Worm (Caenorhabditis elegans) whole organism, mixed stage, embryonic: ENCODE results near the gene rpl-28.

Experiments
- M03D4.4 ChIP-seq: sonication (generic microtip); optimal IDR thresholded peaks from 2 replicates; lab custom pipeline; 2017; ENCODE audit warnings: mild to moderate bottlenecking, missing genetic modification characterization, missing compliant biosample characterization
- bed-3 ChIP-seq: fragments of 200-800 bp; sonication (Bioruptor generic); optimal IDR thresholded peaks from 3 replicates; lab custom pipeline; 2018; ENCODE audit warnings: mild to moderate bottlenecking, missing genetic modification characterization, moderate library complexity, missing compliant biosample characterization
- blmp-1 ChIP-seq: fragments of 150-350 bp; optimal IDR thresholded peaks from 2 replicates; lab custom pipeline; 2014; ENCODE audit warnings: missing biosample characterization, missing genetic modification characterization
- ceh-39 ChIP-seq: fragments of 150-350 bp; optimal IDR thresholded peaks from 2 replicates; lab custom pipeline; 2014; ENCODE audit warnings: missing biosample characterization, missing genetic modification characterization
- ceh-43 ChIP-seq: fragments of 200-800 bp; sonication (Bioruptor generic); optimal IDR thresholded peaks from 2 replicates; lab custom pipeline; 2018; ENCODE audit warnings: mild to moderate bottlenecking, missing genetic modification characterization, moderate library complexity, missing compliant biosample characterization
- drap-1 ChIP-seq: fragments of 200-800 bp; sonication (Bioruptor generic); optimal IDR thresholded peaks from 3 replicates; lab custom pipeline; 2018; ENCODE audit warnings: mild to moderate bottlenecking, missing genetic modification characterization, missing compliant biosample characterization
- elt-1 ChIP-seq: sonication (generic microtip); optimal IDR thresholded peaks from 2 replicates; lab custom pipeline; 2017; ENCODE audit warnings: missing genetic modification characterization, mild to moderate bottlenecking, missing compliant biosample characterization, antibody characterized with exemption, moderate library complexity, borderline replicate concordance; ENCODE audit not compliant: insufficient read depth
- flh-1 ChIP-seq: fragments of 200-800 bp; sonication (Bioruptor generic); optimal IDR thresholded peaks from 2 replicates; lab custom pipeline; 2018; ENCODE audit warnings: mild to moderate bottlenecking, missing genetic modification characterization, moderate library complexity, missing compliant biosample characterization
- hlh-1 ChIP-seq: fragments of 150-350 bp; optimal IDR thresholded peaks from 2 replicates; lab custom pipeline; 2014; ENCODE audit warnings: missing biosample characterization, missing genetic modification reagents, missing genetic modification characterization
- lin-13 ChIP-seq: fragments of 150-350 bp; optimal IDR thresholded peaks from 2 replicates; lab custom pipeline; 2014; ENCODE audit warnings: missing biosample characterization, missing genetic modification characterization
- lin-32 ChIP-seq: fragments of 200-800 bp; sonication (Bioruptor generic); optimal IDR thresholded peaks from 2 replicates; lab custom pipeline; 2018; ENCODE audit warnings: mild to moderate bottlenecking, missing genetic modification characterization, missing compliant biosample characterization
- lsy-2 ChIP-seq: fragments of 150-350 bp; optimal IDR thresholded peaks from 2 replicates; lab custom pipeline; 2014; ENCODE audit warnings: missing biosample characterization, missing genetic modification characterization
- mab-5 ChIP-seq: fragments of 150-350 bp; optimal IDR thresholded peaks from 2 replicates; lab custom pipeline; 2014; ENCODE audit warnings: missing biosample characterization, missing genetic modification characterization
- mep-1 ChIP-seq: fragments of 150-350 bp; optimal IDR thresholded peaks from 2 replicates; lab custom pipeline; 2017; ENCODE audit warnings: missing biosample characterization, missing genetic modification reagents, missing genetic modification characterization, inconsistent platforms
- mls-2 ChIP-seq: sonication (generic microtip); optimal IDR thresholded peaks from 2 replicates; lab custom pipeline; 2016; ENCODE audit warnings: mild to moderate bottlenecking, missing genetic modification characterization, moderate library complexity, missing compliant biosample characterization
- nhr-12 ChIP-seq: fragments of 150-350 bp; optimal IDR thresholded peaks from 2 replicates; lab custom pipeline; 2014; ENCODE audit warnings: missing biosample characterization, missing genetic modification characterization
- nhr-2 ChIP-seq: fragments of 150-350 bp; optimal IDR thresholded peaks from 2 replicates; lab custom pipeline; 2014; ENCODE audit warnings: missing biosample characterization, missing genetic modification characterization
- nhr-237 ChIP-seq: fragments of 150-350 bp; optimal IDR thresholded peaks from 2 replicates; lab custom pipeline; 2014; ENCODE audit warnings: missing biosample characterization, missing genetic modification characterization
- nhr-28 ChIP-seq: fragments of 150-350 bp; optimal IDR thresholded peaks from 2 replicates; lab custom pipeline; 2014; ENCODE audit warnings: missing biosample characterization, missing genetic modification characterization
- nhr-76 ChIP-seq: sonication (generic microtip); optimal IDR thresholded peaks from 2 replicates; lab custom pipeline; 2017; ENCODE audit warnings: missing biosample characterization, missing genetic modification characterization
- sem-2 ChIP-seq: fragments of 200-800 bp; sonication (Bioruptor generic); optimal IDR thresholded peaks from 2 replicates; lab custom pipeline; 2018; ENCODE audit warnings: mild to moderate bottlenecking, missing genetic modification characterization, missing compliant biosample characterization
- snpc-4 ChIP-seq: fragments of 150-350 bp; optimal IDR thresholded peaks from 2 replicates; lab custom pipeline; 2014; ENCODE audit warnings: missing biosample characterization, missing genetic modification characterization
- sptf-1 ChIP-seq: sonication (generic microtip); optimal IDR thresholded peaks from 2 replicates; lab custom pipeline; 2017; ENCODE audit warnings: mild to moderate bottlenecking, missing genetic modification characterization, moderate library complexity, missing compliant biosample characterization
- tbx-8 ChIP-seq: fragments of 200-800 bp; sonication (Bioruptor generic); optimal IDR thresholded peaks from 2 replicates; lab custom pipeline; 2018; ENCODE audit warnings: mild to moderate bottlenecking, missing genetic modification characterization, moderate library complexity, missing compliant biosample characterization
- unc-120 ChIP-seq: sonication (generic microtip); optimal IDR thresholded peaks from 2 replicates; lab custom pipeline; 2017; ENCODE audit warnings: missing genetic modification characterization, missing compliant biosample characterization; ENCODE audit not compliant: poor library complexity, severe bottlenecking
- unc-39 ChIP-seq: fragments of 150-350 bp; optimal IDR thresholded peaks from 2 replicates; lab custom pipeline; 2014; ENCODE audit warnings: missing biosample characterization, missing genetic modification characterization
- unc-62 ChIP-seq: fragments of 150-350 bp; optimal IDR thresholded peaks from 2 replicates; lab custom pipeline; 2014; ENCODE audit warnings: missing biosample characterization, missing genetic modification reagents, missing genetic modification characterization
- zip-8 ChIP-seq: fragments of 150-350 bp; optimal IDR thresholded peaks from 2 replicates; lab custom pipeline; 2014; ENCODE audit warnings: missing biosample characterization, missing genetic modification characterization
- ztf-11 ChIP-seq: fragments of 150-350 bp; optimal IDR thresholded peaks from 2 replicates; lab custom pipeline; 2014; ENCODE audit warnings: missing biosample characterization, missing genetic modification characterization

Gene rpl-28

DNA sequence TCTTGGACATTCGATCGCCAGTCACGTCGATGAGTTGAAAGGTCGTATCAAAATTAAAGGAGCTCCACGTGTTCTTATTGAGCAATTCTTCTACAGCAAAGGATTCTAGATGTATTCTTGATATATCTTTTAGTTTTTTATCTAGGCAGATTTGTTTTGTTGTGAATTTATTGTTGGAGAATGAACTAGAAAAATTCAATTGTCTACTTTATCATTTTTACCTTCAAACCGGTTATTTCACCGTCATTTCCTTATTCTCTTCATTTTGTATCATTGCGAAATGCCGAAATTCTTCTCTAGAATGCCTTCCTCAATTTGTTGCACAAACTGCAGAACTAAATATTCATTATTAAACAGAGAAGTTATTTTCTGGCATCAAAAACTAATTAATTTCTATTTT is 1.3 kb upstream of the rpl-28 start, which contains the start of gene R11D1.10:
Gene R11D1.10, plus strand, starts transcription at position 301 of the 400 bp plus-strand sequence.
- TF ChIP-seq unc-39 (tag; lab: Kevin White, UChicago) (no peak), snpc-4 (tag; lab: Kevin White, UChicago) (no peak), tbx-8 (GFP tag; lab: Kevin White, UChicago) (no peak), zip-8 (tag; lab: Kevin White, UChicago) (no peak), nhr-2 (tag; lab: Kevin White, UChicago) (no peak), bed-3 (GFP tag; lab: Kevin White, UChicago) (no peak), ceh-39 (tag; lab: Kevin White, UChicago) (no peak), drap-1 (no peak), lin-13 (tag; lab: Kevin White, UChicago) (no peak), lin-32 (no peak), M03D4.4 (tag; lab: Kevin White, UChicago) (no peak), nhr-12 (tag; lab: Kevin White, UChicago) (no peak), nhr-237 (no peak), mls-2 (tag; lab: Kevin White, UChicago) (no peak), flh-1 (GFP tag; lab: Kevin White, UChicago) (no peak)

ce11 chrV:12727104-12727637 is 741 bp downstream of the rpl-28 start, which contains the start of gene R11D1.13:
R11D1.13 (plus strand) TSS chrV:12727154.
- no peak for TF ChIP-seq lsy-2 (tag; lab: Kevin White, UChicago)
- no peak for TF ChIP-seq drap-1
- no peak for TF ChIP-seq hlh-1 (tag; lab: Kevin White, UChicago)
- TF ChIP-seq sem-2 (GFP tag; lab: Kevin White, UChicago): no peak
- TF ChIP-seq M03D4.4 (tag; lab: Kevin White, UChicago): no peak
- no peak for TF ChIP-seq tbx-8 (GFP tag; lab: Kevin White, UChicago)
- no peak for TF ChIP-seq ceh-39 (tag; lab: Kevin White, UChicago)
- TF ChIP-seq unc-39 (tag; lab: Kevin White, UChicago): no peak
- no peak for TF ChIP-seq unc-62

DNA sequence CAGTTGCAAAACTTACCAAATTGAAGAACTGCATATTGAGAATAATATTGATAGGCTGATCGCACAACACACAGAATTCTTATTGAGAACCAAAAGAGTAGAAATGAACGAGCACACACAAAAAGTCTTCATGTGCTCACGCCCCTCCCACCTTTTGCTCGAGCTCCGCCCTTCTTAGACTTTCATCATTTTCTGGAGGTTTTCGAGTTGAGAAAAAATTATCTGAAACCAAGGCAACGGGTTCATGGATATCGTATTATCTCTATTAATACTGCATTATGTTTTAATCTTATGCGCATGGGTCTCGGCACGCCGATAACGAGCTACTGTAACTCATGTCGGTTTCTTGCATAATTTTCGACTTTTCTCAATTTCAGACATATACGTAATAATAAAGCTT is 2.0 kb downstream of the rpl-28 start, which contains the start of gene R11D1.12:
Gene R11D1.12, minus strand, starts transcription at position 101 of the 400 bp plus-strand sequence.
- TF ChIP-seq unc-62 (no peak), flh-1 (GFP tag; lab: Kevin White, UChicago) (no peak), elt-1 (tag; lab: Kevin White, UChicago) (no peak), nhr-12 (tag; lab: Kevin White, UChicago) (no peak), M03D4.4 (tag; lab: Kevin White, UChicago) (no peak), bed-3 (GFP tag; lab: Kevin White, UChicago) (no peak), sem-2 (GFP tag; lab: Kevin White, UChicago) (no peak), sptf-1 (tag; lab: Kevin White, UChicago) (no peak), drap-1 (no peak), nhr-28 (tag; lab: Kevin White, UChicago) (no peak), mab-5 (no peak), blmp-1 (tag; lab: Kevin White, UChicago) (no peak), unc-120 (tag; lab: Kevin White, UChicago) (no peak), mls-2 (tag; lab: Kevin White, UChicago) (no peak), ceh-43 (GFP tag; lab: Kevin White, UChicago) (no peak), zip-8 (tag; lab: Kevin White, UChicago) (no peak), ceh-39 (tag; lab: Kevin White, UChicago) (no peak), tbx-8 (GFP tag; lab: Kevin White, UChicago) (no peak), nhr-76 (no peak)

- no peak for TF ChIP-seq M03D4.4 (tag; lab: Kevin White, UChicago)
- no peak for TF ChIP-seq tbx-8 (GFP tag; lab: Kevin White, UChicago)
- TF ChIP-seq ztf-11 (tag; lab: Kevin White, UChicago): no peak
- TF ChIP-seq mep-1 (tag; lab: Kevin White, UChicago): no peak
- TF ChIP-seq unc-62: no peak
- no peak for TF ChIP-seq nhr-12 (tag; lab: Kevin White, UChicago)
- no peak for TF ChIP-seq mls-2 (tag; lab: Kevin White, UChicago)
- TF ChIP-seq unc-39 (tag; lab: Kevin White, UChicago): no peak
- TF ChIP-seq, all 35 proteins: peak for 0
Measured at ce11 chrV:12719713-12720112, 8.2 kb downstream of the rpl-28 start, which contains the start of gene R11D1.7. R11D1.7 (plus strand) TSS chrV:12720013.

DNA sequence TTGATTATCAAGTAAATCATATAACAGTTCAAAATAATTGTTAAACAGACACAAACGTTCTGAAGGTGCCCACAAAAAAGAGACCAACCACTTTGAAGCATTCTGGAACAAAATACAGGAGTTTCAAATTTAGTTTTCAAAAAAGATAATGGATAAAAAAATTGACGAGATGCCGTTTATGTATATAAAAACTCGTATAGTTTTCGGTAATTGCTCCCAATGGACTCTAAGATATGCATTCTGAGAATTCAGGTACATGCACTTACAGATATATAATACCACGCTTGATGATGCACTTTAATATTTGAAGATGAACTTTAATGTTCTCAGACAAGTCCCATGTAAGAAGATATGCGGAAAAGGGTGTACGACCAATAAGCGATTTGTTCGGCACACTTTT is 9.3 kb downstream of the rpl-28 start, which contains the start of gene str-181:
Gene str-181, minus strand, starts transcription at position 101 of the 400 bp plus-strand sequence.
- TF ChIP-seq flh-1 (GFP tag; lab: Kevin White, UChicago) (no peak), elt-1 (tag; lab: Kevin White, UChicago) (no peak), tbx-8 (GFP tag; lab: Kevin White, UChicago) (no peak), hlh-1 (tag; lab: Kevin White, UChicago) (no peak), nhr-2 (tag; lab: Kevin White, UChicago) (no peak), nhr-237 (no peak)
- TF ChIP-seq, all 35 proteins: peak for 0
